Worm (Caenorhabditis elegans): ENCODE data around the gene irld-19.

The irld-19 gene

ce11 chrIII:12806712-12807111 lies 42.6 kb upstream of the irld-19 start, which contains the start of gene BE10.5:
Gene BE10.5 (minus strand): TSS chrIII:12806812.
- TF ChIP-seq madf-3 (GFP tag; IDR thresholded peaks at IDR 0.05) = no peak
- TF ChIP-seq hlh-26 (GFP tag; conservative IDR thresholded peaks at IDR 0.05) = no peak
- no peak for TF ChIP-seq zfh-2 (GFP tag; conservative IDR thresholded peaks at IDR 0.05)
- no peak for TF ChIP-seq tbx-9 (tag; optimal IDR thresholded peaks at IDR 0.05; ENCODE audit: borderline replicate concordance)
- TF ChIP-seq akir-1 (GFP tag; optimal IDR thresholded peaks at IDR 0.05) = no peak
- TF ChIP-seq egrh-3 (GFP tag; IDR thresholded peaks at IDR 0.05) = no peak
- TF ChIP-seq snpc-3.4 (tag; optimal IDR thresholded peaks at IDR 0.05) = no peak
- no peak for TF ChIP-seq F55B11.4 (tag; optimal IDR thresholded peaks at IDR 0.05; ENCODE audit: borderline replicate concordance, insufficient read depth)
- TF ChIP-seq ztf-18 (tag; optimal IDR thresholded peaks at IDR 0.05) = no peak
- TF ChIP-seq F10E7.11 (tag; optimal IDR thresholded peaks at IDR 0.05) = no peak
- no peak for TF ChIP-seq tbp1 (GFP tag; optimal IDR thresholded peaks at IDR 0.05)
- TF ChIP-seq snpc-4 (GFP tag; optimal IDR thresholded peaks at IDR 0.05) = no peak
- TF ChIP-seq snpc-4 (tag; optimal IDR thresholded peaks at IDR 0.05) = no peak

- 0 out of 2 replicates have a peak, but pooled peaks have one; percentile 26 for TF ChIP-seq zfh-2 (GFP tag; conservative IDR thresholded peaks at IDR 0.05)
- no peak for TF ChIP-seq hlh-26 (GFP tag; conservative IDR thresholded peaks at IDR 0.05)
Measured at ce11 chrIII:12800529-12800928, 36.4 kb upstream of the irld-19 start.

ce11 chrIII:12798469-12798868 lies 34.3 kb upstream of the irld-19 start, which contains the start of gene agmo-1:
Gene agmo-1 (minus strand): TSS chrIII:12798569.
- no peak for TF ChIP-seq him-1 (tag; optimal IDR thresholded peaks at IDR 0.05)
- TF ChIP-seq nfya-2 (GFP tag; IDR thresholded peaks at IDR 0.05) = no peak
- TF ChIP-seq sptf-2 (GFP tag; optimal IDR thresholded peaks at IDR 0.05) = no peak
- TF ChIP-seq Y95B8A.8 (GFP tag; IDR thresholded peaks at IDR 0.05) = no peak
- TF ChIP-seq snpc-1.1 (tag; optimal IDR thresholded peaks at IDR 0.05; ENCODE audit: insufficient read depth) = no peak
- TF ChIP-seq ceh-91 (GFP tag; IDR thresholded peaks at IDR 0.05) = no peak
- no peak for TF ChIP-seq atf-7 (tag; optimal IDR thresholded peaks at IDR 0.05)
- TF ChIP-seq xnd-1 (tag; optimal IDR thresholded peaks at IDR 0.05) = no peak
- no peak for TF ChIP-seq F33H1.4 (GFP tag; IDR thresholded peaks at IDR 0.05)
- TF ChIP-seq dpl-1 (GFP tag; optimal IDR thresholded peaks at IDR 0.05) = no peak
- TF ChIP-seq ztf-28 (GFP tag; IDR thresholded peaks at IDR 0.05) = no peak
- no peak for TF ChIP-seq ceh-58 (GFP tag; IDR thresholded peaks at IDR 0.05)
- TF ChIP-seq lin-35 (GFP tag; optimal IDR thresholded peaks at IDR 0.05) = no peak
- TF ChIP-seq F52B5.7 (tag; optimal IDR thresholded peaks at IDR 0.05) = no peak
- no peak for TF ChIP-seq Y67H2A.10 (GFP tag; conservative IDR thresholded peaks at IDR 0.05)
- no peak for TF ChIP-seq zfh-2 (GFP tag; conservative IDR thresholded peaks at IDR 0.05)
- TF ChIP-seq ztf-3 (GFP tag; optimal IDR thresholded peaks at IDR 0.05) = no peak

ce11 chrIII:12794200-12794599 lies 30.1 kb upstream of the irld-19 start:
- no peak for TF ChIP-seq F57C9.4 (tag; optimal IDR thresholded peaks at IDR 0.05)
- no peak for TF ChIP-seq ceh-100 (GFP tag; IDR thresholded peaks at IDR 0.05)
- TF ChIP-seq sptf-2 (GFP tag; optimal IDR thresholded peaks at IDR 0.05) = no peak
- no peak for TF ChIP-seq sea-2 (GFP tag; IDR thresholded peaks at IDR 0.05)
- TF ChIP-seq die-1 (tag; optimal IDR thresholded peaks at IDR 0.05) = no peak
- no peak for TF ChIP-seq B0035.1 (tag; optimal IDR thresholded peaks at IDR 0.05)
- TF ChIP-seq snpc-3.4 (tag; optimal IDR thresholded peaks at IDR 0.05) = no peak
- no peak for TF ChIP-seq F57A8.1 (GFP tag; optimal IDR thresholded peaks at IDR 0.05)
- TF ChIP-seq zfh-2 (GFP tag; conservative IDR thresholded peaks at IDR 0.05) = no peak
- no peak for TF ChIP-seq Y95B8A.8 (GFP tag; IDR thresholded peaks at IDR 0.05)
- no peak for TF ChIP-seq nhr-90 (tag; optimal IDR thresholded peaks at IDR 0.05)
- no peak for TF ChIP-seq B0261.1 (tag; optimal IDR thresholded peaks at IDR 0.05)
- TF ChIP-seq K12H6.12 (tag; optimal IDR thresholded peaks at IDR 0.05) = no peak
- TF ChIP-seq snpc-1.3 (tag; optimal IDR thresholded peaks at IDR 0.05; ENCODE audit: insufficient read depth) = no peak

All from whole organism, young adult.